Fruit fly (Drosophila melanogaster) whole organism, embryonic: Measurements from ENCODE around the gene bwa.

Source experiments
- Aef1 ChIP-seq: fragments of 200-800 bp; sonication (Bioruptor generic); IDR thresholded peaks from 3 replicates; pipeline ENCODE4 v1.3.6; 2022; ENCODE audit warnings: missing biosample characterization, missing genetic modification characterization
- Asciz ChIP-seq: fragments of 200-800 bp; sonication (Bioruptor generic); optimal IDR thresholded peaks from 2 replicates; lab custom pipeline; 2017; ENCODE audit warnings: missing biosample characterization, mild to moderate bottlenecking, missing genetic modification characterization, missing genetic modification reagents
- Atf-2 ChIP-seq: fragments of 200-800 bp; sonication (Bioruptor generic); optimal IDR thresholded peaks from 2 replicates; lab custom pipeline; 2016; ENCODE audit warnings: missing biosample characterization, missing genetic modification characterization
- B-H2 ChIP-seq: fragments of 200-800 bp; sonication (Bioruptor generic); optimal IDR thresholded peaks from 2 replicates; lab custom pipeline; 2018; ENCODE audit warnings: missing biosample characterization, mild to moderate bottlenecking, missing genetic modification characterization
- Blimp-1 ChIP-seq: fragments of 200-800 bp; sonication (Bioruptor generic); optimal IDR thresholded peaks from 3 replicates; lab custom pipeline; 2018; ENCODE audit warnings: missing biosample characterization, missing genetic modification characterization, mild to moderate bottlenecking, moderate library complexity, missing genetic modification reagents
- CG1024 ChIP-seq: fragments of 200-800 bp; sonication (Bioruptor generic); IDR thresholded peaks from 2 replicates; pipeline ENCODE4 v1.3.6; 2022; ENCODE audit warnings: missing biosample characterization, missing genetic modification characterization
- CG11085 ChIP-seq: fragments of 200-800 bp; sonication (Bioruptor generic); IDR thresholded peaks from 2 replicates; pipeline ENCODE4 v1.3.6; 2022; ENCODE audit warnings: missing biosample characterization, missing genetic modification characterization
- CG11093 ChIP-seq: fragments of 200-800 bp; sonication (Bioruptor generic); IDR thresholded peaks from 3 replicates; pipeline ENCODE4 v1.3.6; 2022; ENCODE audit warnings: missing biosample characterization, missing genetic modification characterization
- CG1233 ChIP-seq: fragments of 200-800 bp; sonication (Bioruptor generic); optimal IDR thresholded peaks from 4 replicates; lab custom pipeline; 2018; ENCODE audit warnings: missing biosample characterization, mild to moderate bottlenecking, missing genetic modification characterization
- CG12659 ChIP-seq: fragments of 200-800 bp; sonication (Bioruptor generic); optimal IDR thresholded peaks from 3 replicates; lab custom pipeline; 2017; ENCODE audit warnings: mild to moderate bottlenecking, missing biosample characterization, missing genetic modification reagents, missing genetic modification characterization
- CG12769 ChIP-seq: fragments of 200-800 bp; sonication (Bioruptor generic); optimal IDR thresholded peaks from 2 replicates; lab custom pipeline; 2019; ENCODE audit warnings: missing biosample characterization, mild to moderate bottlenecking, missing genetic modification characterization, moderate library complexity
- CG12942 ChIP-seq: fragments of 200-800 bp; sonication (Bioruptor generic); optimal IDR thresholded peaks from 3 replicates; lab custom pipeline; 2016; ENCODE audit warnings: missing biosample characterization, missing genetic modification characterization
- CG16813 ChIP-seq: fragments of 200-800 bp; sonication (Bioruptor generic); IDR thresholded peaks from 3 replicates; pipeline ENCODE4 v1.3.6; 2022; ENCODE audit warnings: missing biosample characterization, missing genetic modification characterization; ENCODE audit not compliant: partially characterized antibody
- CG16863 ChIP-seq: fragments of 200-800 bp; sonication (Bioruptor generic); optimal IDR thresholded peaks from 3 replicates; lab custom pipeline; 2016; ENCODE audit warnings: missing biosample characterization, missing genetic modification characterization
- CG17186 ChIP-seq: fragments of 200-800 bp; sonication (Bioruptor generic); optimal IDR thresholded peaks from 3 replicates; lab custom pipeline; 2017; ENCODE audit warnings: missing biosample characterization, missing genetic modification reagents, missing genetic modification characterization
- CG30020 ChIP-seq: fragments of 200-800 bp; optimal IDR thresholded peaks from 2 replicates; lab custom pipeline; 2019; ENCODE audit warnings: missing biosample characterization, mild to moderate bottlenecking, missing genetic modification characterization, moderate library complexity
- CG31224 ChIP-seq: fragments of 200-800 bp; sonication (Bioruptor generic); IDR thresholded peaks from 2 replicates; pipeline ENCODE4 v1.3.6; 2022; ENCODE audit warnings: missing biosample characterization, missing genetic modification characterization
- CG31365 ChIP-seq: fragments of 200-800 bp; sonication (Bioruptor generic); optimal IDR thresholded peaks from 2 replicates; lab custom pipeline; 2018; ENCODE audit warnings: missing biosample characterization, mild to moderate bottlenecking, missing genetic modification characterization
- CG32772 ChIP-seq: fragments of 200-800 bp; sonication (Bioruptor generic); IDR thresholded peaks from 2 replicates; pipeline ENCODE4 v1.3.6; 2022; ENCODE audit warnings: missing biosample characterization, missing genetic modification characterization
- CG3838 ChIP-seq: fragments of 200-800 bp; sonication (Bioruptor generic); optimal IDR thresholded peaks from 3 replicates; lab custom pipeline; 2016; ENCODE audit warnings: missing biosample characterization, missing genetic modification characterization
- CG4730 ChIP-seq: fragments of 200-800 bp; sonication (Bioruptor generic); IDR thresholded peaks from 2 replicates; pipeline ENCODE4 v1.3.6; 2022; ENCODE audit warnings: missing biosample characterization, missing genetic modification characterization
- CG5245 ChIP-seq: fragments of 200-800 bp; sonication (Bioruptor generic); optimal IDR thresholded peaks from 3 replicates; lab custom pipeline; 2016; ENCODE audit warnings: missing biosample characterization, missing genetic modification characterization
- CG6791 ChIP-seq: fragments of 200-800 bp; sonication (Bioruptor generic); IDR thresholded peaks from 3 replicates; pipeline ENCODE4 v1.3.6; 2022; ENCODE audit warnings: missing biosample characterization, missing genetic modification characterization; ENCODE audit not compliant: partially characterized antibody
- CG8478 ChIP-seq: fragments of >200 bp; optimal IDR thresholded peaks from 2 replicates; lab custom pipeline; 2018
- Dbx ChIP-seq: fragments of 200-800 bp; sonication (Bioruptor generic); IDR thresholded peaks from 3 replicates; pipeline ENCODE4 v1.3.6; 2022; ENCODE audit warnings: missing biosample characterization, missing genetic modification characterization
- Eip74EF ChIP-seq, 2 experiments: fragments of 200-800 bp in 1 of 2; fragments of >200 bp in 1 of 2; sonication (Bioruptor generic) in 1 of 2; optimal IDR thresholded peaks; 2 replicates each; lab custom pipeline; 2017 to 2019; ENCODE audit warnings: missing biosample characterization in 2 of 2, missing genetic modification characterization in 2 of 2, mild to moderate bottlenecking in 1 of 2, moderate library complexity in 1 of 2
- Elba2 ChIP-seq: fragments of 200-800 bp; sonication (Bioruptor generic); optimal IDR thresholded peaks from 3 replicates; lab custom pipeline; 2016; ENCODE audit warnings: missing biosample characterization, missing genetic modification characterization
- Hmx ChIP-seq: fragments of 200-800 bp; sonication (Bioruptor generic); optimal IDR thresholded peaks from 2 replicates; lab custom pipeline; 2016; ENCODE audit warnings: missing biosample characterization, missing genetic modification characterization
- Mrtf ChIP-seq: fragments of 200-800 bp; sonication (Bioruptor generic); IDR thresholded peaks from 3 replicates; pipeline ENCODE4 v1.3.6; 2022; ENCODE audit warnings: missing biosample characterization, missing genetic modification characterization
- Neu2 ChIP-seq: fragments of 200-800 bp; sonication (Bioruptor generic); optimal IDR thresholded peaks from 3 replicates; lab custom pipeline; 2016; ENCODE audit warnings: missing biosample characterization, missing genetic modification characterization, borderline replicate concordance
- Oli ChIP-seq: fragments of 200-800 bp; sonication (Bioruptor generic); optimal IDR thresholded peaks from 2 replicates; lab custom pipeline; 2018; ENCODE audit warnings: missing biosample characterization, mild to moderate bottlenecking, missing genetic modification characterization, moderate library complexity
- Opbp ChIP-seq: fragments of 200-800 bp; sonication (Bioruptor generic); IDR thresholded peaks from 3 replicates; pipeline ENCODE4 v1.3.6; 2022; ENCODE audit warnings: missing biosample characterization, missing genetic modification characterization; ENCODE audit not compliant: partially characterized antibody
- Ptx1 ChIP-seq: fragments of 200-800 bp; sonication (Bioruptor generic); IDR thresholded peaks from 2 replicates; pipeline ENCODE4 v1.3.6; 2022; ENCODE audit warnings: missing biosample characterization, missing genetic modification characterization
- Rfx ChIP-seq: fragments of 200-800 bp; sonication (Bioruptor generic); IDR thresholded peaks from 2 replicates; pipeline ENCODE4 v1.3.6; 2022; ENCODE audit warnings: missing biosample characterization, missing genetic modification characterization
- al ChIP-seq: fragments of 200-800 bp; sonication (Bioruptor generic); IDR thresholded peaks from 2 replicates; pipeline ENCODE4 v1.3.6; 2022; ENCODE audit warnings: missing biosample characterization, missing genetic modification characterization
- cato ChIP-seq: fragments of 200-800 bp; sonication (Bioruptor generic); optimal IDR thresholded peaks from 2 replicates; lab custom pipeline; 2016; ENCODE audit warnings: missing biosample characterization, missing genetic modification characterization, borderline replicate concordance
- croc ChIP-seq: fragments of 200-800 bp; sonication (Bioruptor generic); conservative IDR thresholded peaks from 3 replicates; pipeline ENCODE4 v1.3.6; 2022; ENCODE audit warnings: missing biosample characterization, missing genetic modification characterization
- crol ChIP-seq: fragments of 200-800 bp; sonication (Bioruptor generic); IDR thresholded peaks from 2 replicates; pipeline ENCODE4 v1.3.6; 2022; ENCODE audit warnings: missing biosample characterization, missing genetic modification characterization
- dan ChIP-seq: fragments of 200-800 bp; sonication (Bioruptor generic); IDR thresholded peaks from 2 replicates; pipeline ENCODE4 v1.3.6; 2022; ENCODE audit warnings: missing biosample characterization, missing genetic modification characterization
- dm ChIP-seq: fragments of 200-800 bp; sonication (Bioruptor generic); optimal IDR thresholded peaks from 3 replicates; lab custom pipeline; 2016; ENCODE audit warnings: missing biosample characterization, missing genetic modification characterization
- eve ChIP-seq, 2 experiments: fragments of >200 bp; optimal IDR thresholded peaks; 2 replicates each; lab custom pipeline; 2017; ENCODE audit warnings: missing biosample characterization in 2 of 2, missing genetic modification characterization in 2 of 2
- gsb ChIP-seq: fragments of 200-800 bp; sonication (Bioruptor generic); IDR thresholded peaks from 2 replicates; pipeline ENCODE4 v1.3.6; 2022; ENCODE audit warnings: missing biosample characterization, missing genetic modification characterization
- kay ChIP-seq: fragments of 200-800 bp; sonication (Bioruptor generic); optimal IDR thresholded peaks from 2 replicates; lab custom pipeline; 2016; ENCODE audit warnings: missing biosample characterization, missing genetic modification characterization
- lab ChIP-seq: fragments of 200-800 bp; sonication (Bioruptor generic); optimal IDR thresholded peaks from 3 replicates; lab custom pipeline; 2017; ENCODE audit warnings: missing biosample characterization, missing genetic modification characterization, mild to moderate bottlenecking, moderate library complexity, missing genetic modification reagents
- pho ChIP-seq: fragments of 200-800 bp; sonication (Bioruptor generic); optimal IDR thresholded peaks from 2 replicates; lab custom pipeline; 2016; ENCODE audit warnings: missing biosample characterization, missing genetic modification characterization
- psq ChIP-seq: fragments of 200-800 bp; sonication (Bioruptor generic); optimal IDR thresholded peaks from 2 replicates; lab custom pipeline; 2017; ENCODE audit warnings: missing biosample characterization, missing genetic modification characterization
- ranshi ChIP-seq: fragments of 200-800 bp; sonication (Bioruptor generic); IDR thresholded peaks from 2 replicates; pipeline ENCODE4 v1.3.6; 2022; ENCODE audit warnings: missing biosample characterization, missing genetic modification characterization
- schlank ChIP-seq: fragments of 200-800 bp; sonication (Bioruptor generic); optimal IDR thresholded peaks from 2 replicates; lab custom pipeline; 2018; ENCODE audit warnings: missing biosample characterization, mild to moderate bottlenecking, missing genetic modification characterization
- shn ChIP-seq: fragments of 200-800 bp; sonication (Bioruptor generic); optimal IDR thresholded peaks from 3 replicates; lab custom pipeline; 2016; ENCODE audit warnings: missing biosample characterization, missing genetic modification characterization
- so ChIP-seq: fragments of 200-800 bp; sonication (Bioruptor generic); IDR thresholded peaks from 3 replicates; pipeline ENCODE4 v1.3.6; 2022; ENCODE audit warnings: missing biosample characterization, missing genetic modification characterization
- zfh2 ChIP-seq: fragments of 200-800 bp; sonication (Bioruptor generic); optimal IDR thresholded peaks from 2 replicates; lab custom pipeline; 2016; ENCODE audit warnings: missing biosample characterization, missing genetic modification characterization

The bwa gene

DNA sequence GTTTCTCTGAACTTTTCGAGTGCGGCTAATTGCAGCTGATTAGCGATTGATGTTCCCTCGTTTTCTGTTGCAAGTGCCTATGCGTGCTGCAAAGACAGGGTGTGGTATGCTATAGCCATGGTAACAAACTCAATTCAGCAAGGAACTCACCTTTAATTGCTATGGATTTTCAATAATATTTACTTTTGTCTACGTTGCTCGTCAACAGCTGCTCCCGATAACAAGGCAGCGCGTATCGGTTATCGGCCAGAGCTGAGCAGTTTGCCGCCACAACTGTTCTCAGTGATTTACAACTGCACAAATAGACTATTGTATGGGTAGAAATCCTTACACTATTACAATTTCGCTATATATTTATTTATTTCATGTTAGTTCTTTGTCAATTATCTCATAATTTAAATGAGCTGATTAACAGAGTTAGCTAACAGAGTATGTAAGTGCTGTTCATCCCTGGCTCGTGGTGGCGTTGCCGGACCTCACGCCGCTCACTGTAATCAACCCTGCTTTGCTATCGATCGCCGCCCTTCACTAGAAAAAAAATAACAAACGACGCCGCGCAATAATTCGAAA, 9.1 kb downstream of the bwa start, which contains the start of the genes pr and neb (continued):
- TF ChIP-seq CG16863 (GFP tag; lab: Kevin White, UChicago) (no peak), psq (GFP tag; lab: Kevin White, UChicago) (no peak), lab (GFP tag; lab: Kevin White, UChicago) (peak; percentile 25), Ptx1 (GFP tag; lab: Robert Waterston, UW) (peak; percentile 70), zfh2 (GFP tag; lab: Kevin White, UChicago) (peak; percentile 18), gsb (no peak), so (GFP tag; lab: Robert Waterston, UW) (peak; percentile 48; the same call in 1 of the 3 replicates), Aef1 (GFP tag; lab: Robert Waterston, UW) (peak; percentile 73), CG5245 (GFP tag; lab: Kevin White, UChicago) (peak; percentile 42), Rfx (GFP tag; lab: Robert Waterston, UW) (peak; percentile 84), Opbp (peak; percentile 54; the same call in 2 of the 3 replicates), CG6791 (GFP tag; lab: Robert Waterston, UW) (no peak), CG12769 (peak; percentile 70), CG12659 (GFP tag; lab: Kevin White, UChicago) (peak; percentile 79), shn (GFP tag; lab: Kevin White, UChicago) (no peak), Atf-2 (GFP tag; lab: Kevin White, UChicago) (no peak), dm (GFP tag; lab: Kevin White, UChicago) (no peak), CG31365 (no peak), CG11093 (GFP tag; lab: Robert Waterston, UW) (no peak), CG12942 (GFP tag; lab: Kevin White, UChicago) (peak; percentile 51), Dbx (peak; percentile 77), ranshi (GFP tag; lab: Robert Waterston, UW) (peak; percentile 75), CG32772 (peak; percentile 77), CG31224 (GFP tag; lab: Robert Waterston, UW) (no peak), Eip74EF (GFP tag; optimal IDR thresholded peaks at IDR 0.05; lab: Kevin White, UChicago) (peak in 1 of 2 experiments; percentile 37), schlank (tag; lab: Kevin White, UChicago) (no peak), CG17186 (GFP tag; lab: Kevin White, UChicago) (peak; percentile 28), CG4730 (GFP tag; lab: Robert Waterston, UW) (no peak), CG3838 (no peak), CG1233 (GFP tag; lab: Kevin White, UChicago) (no peak), Asciz (GFP tag; lab: Kevin White, UChicago) (no peak), Neu2 (GFP tag; lab: Kevin White, UChicago) (no peak), dan (GFP tag; lab: Robert Waterston, UW) (no peak), al (GFP tag; lab: Robert Waterston, UW) (peak; percentile 55), Hmx (GFP tag; lab: Kevin White, UChicago) (no peak), croc (GFP tag; lab: Robert Waterston, UW) (no peak), CG11085 (GFP tag; lab: Robert Waterston, UW) (no peak), Blimp-1 (GFP tag; lab: Kevin White, UChicago) (no peak), B-H2 (peak; percentile 51), Mrtf (GFP tag; lab: Robert Waterston, UW) (0 out of 3 replicates have a peak, but pooled peaks have one; percentile 56), CG16813 (GFP tag; lab: Robert Waterston, UW) (peak; percentile 38; the same call in 1 of the 3 replicates), eve (GFP tag; optimal IDR thresholded peaks at IDR 0.05; lab: Kevin White, UChicago) (peak in 1 of 2 experiments; percentile 2), cato (no peak), pho (peak; percentile 23), CG30020 (peak; percentile 45), Elba2 (GFP tag; lab: Kevin White, UChicago) (no peak), CG1024 (no peak), CG8478 (lab: Kevin White, UChicago) (no peak), kay (GFP tag; lab: Kevin White, UChicago) (no peak), Oli (tag; lab: Kevin White, UChicago) (peak; percentile 40), crol (no peak)
